Worm (Caenorhabditis elegans) whole organism, L1 larva: ENCODE data around the gene F54C8.6.

ENCODE experiments used
- C04F5.9 ChIP-seq: sonication (generic microtip); optimal IDR thresholded peaks from 2 replicates; lab custom pipeline; 2016; ENCODE audit warnings: missing genetic modification characterization, missing compliant biosample characterization
- C16A3.4 ChIP-seq: fragments of 150-350 bp; optimal IDR thresholded peaks from 2 replicates; lab custom pipeline; 2014; ENCODE audit warnings: missing biosample characterization, missing genetic modification characterization
- C34B4.2 ChIP-seq: sonication (generic microtip); optimal IDR thresholded peaks from 2 replicates; lab custom pipeline; 2017; ENCODE audit warnings: mild to moderate bottlenecking, missing genetic modification characterization, missing compliant biosample characterization
- F16B12.6 ChIP-seq: fragments of 150-350 bp; optimal IDR thresholded peaks from 2 replicates; lab custom pipeline; 2014; ENCODE audit warnings: missing biosample characterization, missing genetic modification characterization
- Y116A8C.19 ChIP-seq: sonication (generic microtip); optimal IDR thresholded peaks from 2 replicates; lab custom pipeline; 2016; ENCODE audit warnings: missing compliant biosample characterization, missing genetic modification characterization, borderline replicate concordance
- aha-1 ChIP-seq: fragments of 150-350 bp; optimal IDR thresholded peaks from 2 replicates; lab custom pipeline; 2014; ENCODE audit warnings: missing biosample characterization, missing genetic modification characterization
- alr-1 ChIP-seq: fragments of 200-800 bp; sonication (Bioruptor generic); optimal IDR thresholded peaks from 2 replicates; lab custom pipeline; 2018; ENCODE audit warnings: borderline replicate concordance, mild to moderate bottlenecking, missing genetic modification characterization, missing compliant biosample characterization
- blmp-1 ChIP-seq: fragments of 150-350 bp; optimal IDR thresholded peaks from 2 replicates; lab custom pipeline; 2014; ENCODE audit warnings: missing biosample characterization, missing genetic modification characterization
- ceh-63 ChIP-seq: fragments of 200-800 bp; sonication (Bioruptor generic); optimal IDR thresholded peaks from 2 replicates; lab custom pipeline; 2018; ENCODE audit warnings: mild to moderate bottlenecking, missing genetic modification characterization, missing compliant biosample characterization
- ceh-8 ChIP-seq: fragments of 200-800 bp; sonication (Bioruptor generic); optimal IDR thresholded peaks from 2 replicates; lab custom pipeline; 2018; ENCODE audit warnings: mild to moderate bottlenecking, missing genetic modification characterization, moderate library complexity, missing compliant biosample characterization
- ceh-82 ChIP-seq, 3 experiments: fragments of 150-350 bp in 1 of 3; sonication (generic microtip) in 2 of 3; optimal IDR thresholded peaks; 2 replicates each; lab custom pipeline; 2014 to 2017; ENCODE audit warnings: missing biosample characterization in 3 of 3, missing genetic modification characterization in 3 of 3
- ceh-90 ChIP-seq: sonication (generic microtip); optimal IDR thresholded peaks from 2 replicates; lab custom pipeline; 2016; ENCODE audit warnings: missing genetic modification characterization, missing compliant biosample characterization
- dpl-1 ChIP-seq, 3 experiments: fragments of 150-350 bp in 2 of 3; sonication (generic microtip) in 1 of 3; optimal IDR thresholded peaks; 2 replicates each; lab custom pipeline; 2014 to 2017; ENCODE audit warnings: missing biosample characterization in 3 of 3, missing genetic modification characterization in 3 of 3, missing genetic modification reagents in 3 of 3
- efl-1 ChIP-seq, 4 experiments: fragments of 150-350 bp; optimal IDR thresholded peaks in 3 of 4; peaks in 1 of 4; 1 replicate in 1 of 4; 2 replicates in 3 of 4; lab custom pipeline; 2014; ENCODE audit warnings: missing biosample characterization in 2 of 4, missing genetic modification characterization in 2 of 4, missing genetic modification reagents in 2 of 4
- efl-3 ChIP-seq: fragments of 200-800 bp; sonication (Bioruptor generic); optimal IDR thresholded peaks from 2 replicates; lab custom pipeline; 2018; ENCODE audit warnings: mild to moderate bottlenecking, missing genetic modification characterization, missing compliant biosample characterization
- egl-27 ChIP-seq, 2 experiments: fragments of 150-350 bp in 1 of 2; sonication (generic microtip); optimal IDR thresholded peaks; 3 replicates each; lab custom pipeline; 2017 to 2018; ENCODE audit warnings: missing biosample characterization in 2 of 2, missing genetic modification characterization in 2 of 2, missing genetic modification reagents in 2 of 2
- elt-2 ChIP-seq: sonication (generic microtip); optimal IDR thresholded peaks from 2 replicates; lab custom pipeline; 2016; ENCODE audit warnings: missing genetic modification characterization, mild to moderate bottlenecking, inconsistent platforms, missing compliant biosample characterization, missing genetic modification reagents
- elt-3 ChIP-seq, 6 experiments: fragments of 150-350 bp in 1 of 6; sonication (generic microtip); optimal IDR thresholded peaks; 2 replicates each; lab custom pipeline; 2017 to 2018; ENCODE audit warnings: missing biosample characterization in 6 of 6, missing genetic modification characterization in 6 of 6, inconsistent platforms in 1 of 6
- fkh-8 ChIP-seq: sonication (generic microtip); optimal IDR thresholded peaks from 2 replicates; lab custom pipeline; 2016; ENCODE audit warnings: mild to moderate bottlenecking, missing genetic modification characterization, missing compliant biosample characterization
- fos-1 ChIP-seq: fragments of 150-350 bp; optimal IDR thresholded peaks from 2 replicates; lab custom pipeline; 2014; ENCODE audit warnings: missing biosample characterization, missing genetic modification characterization
- grh-1 ChIP-seq: fragments of 200-800 bp; sonication (Bioruptor generic); IDR thresholded peaks from 2 replicates; pipeline ENCODE4 v1.3.6; 2022; ENCODE audit warnings: missing genetic modification reagents, missing genetic modification characterization, missing compliant biosample characterization
- hlh-17 ChIP-seq: fragments of 200-800 bp; sonication (Bioruptor generic); optimal IDR thresholded peaks from 2 replicates; lab custom pipeline; 2018; ENCODE audit warnings: missing genetic modification characterization, mild to moderate bottlenecking, missing compliant biosample characterization, moderate library complexity, borderline replicate concordance
- hpl-2 ChIP-seq: fragments of 150-350 bp; optimal IDR thresholded peaks from 2 replicates; lab custom pipeline; 2014; ENCODE audit warnings: missing biosample characterization, missing genetic modification reagents, missing genetic modification characterization
- irx-1 ChIP-seq: sonication (generic microtip); optimal IDR thresholded peaks from 2 replicates; lab custom pipeline; 2016; ENCODE audit warnings: missing genetic modification characterization, missing compliant biosample characterization
- isw-1 ChIP-seq: fragments of 200-800 bp; sonication (Bioruptor generic); IDR thresholded peaks from 2 replicates; pipeline ENCODE4 v1.3.6; 2022; ENCODE audit warnings: missing genetic modification characterization, missing compliant biosample characterization
- lin-14 ChIP-seq: fragments of 200-800 bp; sonication (Bioruptor generic); optimal IDR thresholded peaks from 2 replicates; lab custom pipeline; 2018; ENCODE audit warnings: mild to moderate bottlenecking, missing genetic modification characterization, moderate library complexity, missing compliant biosample characterization
- mdl-1 ChIP-seq, 2 experiments: fragments of 150-350 bp; optimal IDR thresholded peaks; 2 replicates each; lab custom pipeline; 2014 to 2017; ENCODE audit warnings: missing biosample characterization in 2 of 2, missing genetic modification characterization in 2 of 2, inconsistent platforms in 1 of 2
- mef-2 ChIP-seq: fragments of 150-350 bp; optimal IDR thresholded peaks from 2 replicates; lab custom pipeline; 2014; ENCODE audit warnings: missing biosample characterization, missing genetic modification characterization
- mep-1 ChIP-seq: fragments of 150-350 bp; optimal IDR thresholded peaks from 2 replicates; lab custom pipeline; 2014; ENCODE audit warnings: missing biosample characterization, missing genetic modification characterization
- nhr-11 ChIP-seq: fragments of 150-350 bp; optimal IDR thresholded peaks from 2 replicates; lab custom pipeline; 2014; ENCODE audit warnings: missing biosample characterization, missing genetic modification characterization
- nhr-12 ChIP-seq: sonication (generic microtip); optimal IDR thresholded peaks from 2 replicates; lab custom pipeline; 2017; ENCODE audit warnings: missing biosample characterization, missing genetic modification characterization
- nhr-20 ChIP-seq: sonication (generic microtip); optimal IDR thresholded peaks from 2 replicates; lab custom pipeline; 2016; ENCODE audit warnings: mild to moderate bottlenecking, missing genetic modification characterization, missing compliant biosample characterization
- nhr-47 ChIP-seq: sonication (generic microtip); optimal IDR thresholded peaks from 2 replicates; lab custom pipeline; 2016; ENCODE audit warnings: mild to moderate bottlenecking, missing genetic modification characterization, moderate library complexity, missing compliant biosample characterization
- nhr-85 ChIP-seq: sonication (generic microtip); peaks from one replicate; lab custom pipeline; 2016; ENCODE audit warnings: missing genetic modification characterization, inconsistent platforms, missing compliant biosample characterization
- nhr-90 ChIP-seq: sonication (generic microtip); optimal IDR thresholded peaks from 2 replicates; lab custom pipeline; 2016; ENCODE audit warnings: mild to moderate bottlenecking, missing genetic modification characterization, missing compliant biosample characterization; ENCODE audit not compliant: poor library complexity
- pqm-1 ChIP-seq: sonication (generic microtip); optimal IDR thresholded peaks from 3 replicates; lab custom pipeline; 2017; ENCODE audit warnings: missing biosample characterization, missing genetic modification characterization
- rnt-1 ChIP-seq: sonication (generic microtip); optimal IDR thresholded peaks from 2 replicates; lab custom pipeline; 2016; ENCODE audit warnings: mild to moderate bottlenecking, missing genetic modification characterization, moderate library complexity, missing compliant biosample characterization
- skn-1 ChIP-seq: fragments of 150-350 bp; optimal IDR thresholded peaks from 2 replicates; lab custom pipeline; 2014; ENCODE audit warnings: missing biosample characterization, missing genetic modification characterization
- snu-23 ChIP-seq: sonication (generic microtip); optimal IDR thresholded peaks from 2 replicates; lab custom pipeline; 2016; ENCODE audit warnings: missing genetic modification characterization, missing compliant biosample characterization
- swsn-7 ChIP-seq: sonication (generic microtip); optimal IDR thresholded peaks from 2 replicates; lab custom pipeline; 2016; ENCODE audit warnings: missing genetic modification characterization, missing compliant biosample characterization
- tlp-1 ChIP-seq: fragments of 150-350 bp; optimal IDR thresholded peaks from 2 replicates; lab custom pipeline; 2014; ENCODE audit warnings: missing biosample characterization, missing genetic modification characterization
- unc-130 ChIP-seq: fragments of 150-350 bp; optimal IDR thresholded peaks from 2 replicates; lab custom pipeline; 2017; ENCODE audit warnings: missing biosample characterization, missing genetic modification characterization, inconsistent platforms
- unc-62 ChIP-seq: fragments of 150-350 bp; optimal IDR thresholded peaks from 2 replicates; lab custom pipeline; 2014; ENCODE audit warnings: missing biosample characterization, missing genetic modification reagents, missing genetic modification characterization
- zag-1 ChIP-seq: fragments of 150-350 bp; optimal IDR thresholded peaks from 2 replicates; lab custom pipeline; 2014; ENCODE audit warnings: missing biosample characterization, missing genetic modification characterization

Gene F54C8.6

DNA sequence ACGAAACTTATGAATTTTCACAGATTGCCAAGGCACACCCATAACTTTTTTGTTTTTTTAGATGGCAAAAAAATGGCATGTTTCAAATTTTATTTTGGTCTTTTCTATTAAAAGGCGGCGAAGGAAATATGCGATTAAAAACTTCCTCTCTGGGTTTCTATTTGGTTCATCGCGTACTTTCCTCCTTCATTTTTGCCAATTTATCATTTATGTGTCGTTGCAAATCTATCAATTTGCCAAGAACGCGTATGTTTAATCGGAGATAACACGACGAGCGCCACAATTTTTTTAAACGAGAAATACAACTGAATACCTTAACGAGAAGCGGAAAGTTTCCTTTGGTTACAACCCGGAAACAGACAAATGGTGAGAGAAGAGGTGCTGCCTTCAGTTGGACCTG, 22.7 kb upstream of the F54C8.6 start:
- TF ChIP-seq elt-3 (tag; optimal IDR thresholded peaks at IDR 0.05; lab: Kevin White, UChicago) (no peak), grh-1 (GFP tag; lab: Robert Waterston, UW) (no peak), fos-1 (no peak), nhr-90 (tag; lab: Kevin White, UChicago) (no peak)

ce11 chrIII:9471996-9472395, 22.3 kb upstream of the F54C8.6 start:
- TF ChIP-seq snu-23 (GFP tag; lab: Kevin White, UChicago) (no peak), ceh-82 (tag; optimal IDR thresholded peaks at IDR 0.05; lab: Kevin White, UChicago) (no peak), nhr-12 (tag; lab: Kevin White, UChicago) (no peak), hpl-2 (GFP tag; lab: Kevin White, UChicago) (no peak), tlp-1 (tag; lab: Kevin White, UChicago) (no peak), aha-1 (tag; lab: Kevin White, UChicago) (no peak), C34B4.2 (no peak), nhr-20 (tag; lab: Kevin White, UChicago) (no peak), pqm-1 (tag; lab: Kevin White, UChicago) (no peak), mdl-1 (tag; optimal IDR thresholded peaks at IDR 0.05; lab: Kevin White, UChicago) (no peak), irx-1 (no peak), F16B12.6 (tag; lab: Kevin White, UChicago) (no peak), dpl-1 (GFP tag; optimal IDR thresholded peaks at IDR 0.05; lab: Kevin White, UChicago) (no peak), efl-3 (no peak)

DNA sequence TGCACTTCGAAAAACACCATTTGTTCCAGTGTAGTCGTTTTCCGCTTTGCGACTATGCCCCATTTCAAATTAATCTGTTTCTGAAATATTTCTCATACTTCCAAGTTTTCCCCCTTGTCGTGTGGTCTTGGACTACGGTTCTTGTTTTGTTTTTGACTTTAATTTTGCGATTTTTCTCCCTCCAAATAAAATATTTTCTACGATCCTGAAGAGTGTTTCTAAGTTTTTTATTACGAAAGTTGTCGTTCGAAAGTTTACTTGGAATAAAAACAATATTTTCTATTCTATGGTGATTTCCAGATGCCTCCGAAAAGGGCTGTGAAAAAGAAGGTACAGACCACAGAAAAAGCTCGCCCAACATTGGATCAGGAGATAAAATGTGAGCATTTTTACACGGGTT, 18.1 kb upstream of the F54C8.6 start, which contains the start of gene tag-342:
Gene tag-342, plus strand, starts transcription at position 301 of the 400 bp plus-strand sequence.
- TF ChIP-seq hlh-17 (GFP tag; lab: Kevin White, UChicago) = no peak
- no peak for TF ChIP-seq ceh-90 (tag; lab: Kevin White, UChicago)
- TF ChIP-seq swsn-7 (tag; lab: Kevin White, UChicago) = no peak
- no peak for TF ChIP-seq rnt-1 (tag; lab: Kevin White, UChicago)
- no peak for TF ChIP-seq nhr-11 (tag; lab: Kevin White, UChicago)
- no peak for TF ChIP-seq blmp-1 (tag; lab: Kevin White, UChicago)
- TF ChIP-seq ceh-82 (tag; optimal IDR thresholded peaks at IDR 0.05; lab: Kevin White, UChicago) = no peak
- TF ChIP-seq F16B12.6 (tag; lab: Kevin White, UChicago) = no peak
- TF ChIP-seq nhr-85 (tag; lab: Kevin White, UChicago) = no peak
- no peak for TF ChIP-seq nhr-12 (tag; lab: Kevin White, UChicago)
- no peak for TF ChIP-seq C34B4.2
- TF ChIP-seq Y116A8C.19 (tag; lab: Kevin White, UChicago) = no peak
- TF ChIP-seq lin-14 = no peak
- TF ChIP-seq alr-1 (tag; lab: Kevin White, UChicago) = no peak
- no peak for TF ChIP-seq C04F5.9 (tag; lab: Kevin White, UChicago)

DNA sequence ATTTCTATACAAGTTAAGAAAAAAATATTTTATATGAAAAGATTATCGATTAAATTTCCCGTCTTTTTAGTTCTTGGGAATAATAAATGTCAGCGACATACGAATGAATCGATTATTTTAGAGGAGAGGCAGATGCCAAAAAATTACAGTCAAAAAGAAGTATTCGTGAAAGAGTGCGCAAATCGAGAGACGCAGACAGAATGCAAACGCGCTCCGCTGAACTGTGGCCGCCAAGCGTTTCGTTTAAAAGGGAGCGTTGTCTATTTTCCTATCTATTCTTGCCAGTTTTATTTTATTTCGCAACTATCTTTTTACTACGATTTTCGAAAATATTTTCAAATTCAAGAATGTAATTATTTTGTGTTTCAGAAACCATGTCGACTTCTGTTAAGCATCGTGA, 17.4 kb upstream of the F54C8.6 start, which contains the start of gene baf-1:
Gene baf-1, plus strand, starts transcription at position 370 of the 400 bp plus-strand sequence.
- TF ChIP-seq F16B12.6 (tag; lab: Kevin White, UChicago) = peak; percentile 40
- no peak for TF ChIP-seq nhr-11 (tag; lab: Kevin White, UChicago)
- TF ChIP-seq C16A3.4 (tag; lab: Kevin White, UChicago) = peak; percentile 50
- TF ChIP-seq elt-2 (tag; lab: Kevin White, UChicago) = peak; percentile 64
- no peak for TF ChIP-seq zag-1
- TF ChIP-seq unc-62 (GFP tag; lab: Kevin White, UChicago) = no peak
- TF ChIP-seq skn-1 (tag; lab: Kevin White, UChicago) = peak; percentile 81
- peak; percentile 27 for TF ChIP-seq fkh-8
- no peak for TF ChIP-seq ceh-63 (GFP tag; lab: Kevin White, UChicago)
- TF ChIP-seq ceh-82 (tag; optimal IDR thresholded peaks at IDR 0.05; lab: Kevin White, UChicago) = peak; percentile 18 to 55 (median 29)
- TF ChIP-seq ceh-8 (GFP tag; lab: Kevin White, UChicago) = no peak
- peak; percentile 75 to 77 for TF ChIP-seq efl-1 (optimal IDR thresholded peaks at IDR 0.05; lab: Kevin White, UChicago)
- TF ChIP-seq efl-1 (GFP tag; optimal IDR thresholded peaks at IDR 0.05 in 1 of 2; lab: Kevin White, UChicago) = peak; percentile 70 to 97
- peak in 1 of 2 experiments; percentile 3 for TF ChIP-seq mdl-1 (tag; optimal IDR thresholded peaks at IDR 0.05; lab: Kevin White, UChicago)
- TF ChIP-seq egl-27 (tag; optimal IDR thresholded peaks at IDR 0.05; lab: Kevin White, UChicago) = no peak
- no peak for TF ChIP-seq efl-3
- TF ChIP-seq mep-1 (tag; lab: Kevin White, UChicago) = peak; percentile 51
- no peak for TF ChIP-seq tlp-1 (tag; lab: Kevin White, UChicago)
- peak; percentile 66 for TF ChIP-seq nhr-20 (tag; lab: Kevin White, UChicago)
- peak; percentile 12 for TF ChIP-seq unc-130 (tag; lab: Kevin White, UChicago)
- peak; percentile 77 for TF ChIP-seq nhr-90 (tag; lab: Kevin White, UChicago)
- TF ChIP-seq hpl-2 (GFP tag; lab: Kevin White, UChicago) = peak; percentile 22
- TF ChIP-seq mef-2 (tag; lab: Kevin White, UChicago) = no peak
- no peak for TF ChIP-seq pqm-1 (tag; lab: Kevin White, UChicago)
- peak in 1 of 6 experiments; percentile 54 for TF ChIP-seq elt-3 (tag; optimal IDR thresholded peaks at IDR 0.05; lab: Kevin White, UChicago)
- peak; percentile 57 for TF ChIP-seq isw-1
- TF ChIP-seq nhr-47 (tag; lab: Kevin White, UChicago) = peak; percentile 78
